Worm (Caenorhabditis elegans) whole organism, mixed stage, embryonic: ENCODE results near the gene mdt-6.

Experiments used
- M03D4.4 ChIP-seq: sonication (generic microtip); optimal IDR thresholded peaks from 2 replicates; lab custom pipeline; 2017; ENCODE audit warnings: mild to moderate bottlenecking, missing genetic modification characterization, missing compliant biosample characterization
- bed-3 ChIP-seq: fragments of 200-800 bp; sonication (Bioruptor generic); optimal IDR thresholded peaks from 3 replicates; lab custom pipeline; 2018; ENCODE audit warnings: mild to moderate bottlenecking, missing genetic modification characterization, moderate library complexity, missing compliant biosample characterization
- blmp-1 ChIP-seq: fragments of 150-350 bp; optimal IDR thresholded peaks from 2 replicates; lab custom pipeline; 2014; ENCODE audit warnings: missing biosample characterization, missing genetic modification characterization
- ceh-39 ChIP-seq: fragments of 150-350 bp; optimal IDR thresholded peaks from 2 replicates; lab custom pipeline; 2014; ENCODE audit warnings: missing biosample characterization, missing genetic modification characterization
- ceh-43 ChIP-seq: fragments of 200-800 bp; sonication (Bioruptor generic); optimal IDR thresholded peaks from 2 replicates; lab custom pipeline; 2018; ENCODE audit warnings: mild to moderate bottlenecking, missing genetic modification characterization, moderate library complexity, missing compliant biosample characterization
- ceh-83 ChIP-seq: fragments of 200-800 bp; sonication (Bioruptor generic); optimal IDR thresholded peaks from 2 replicates; lab custom pipeline; 2018; ENCODE audit warnings: mild to moderate bottlenecking, missing genetic modification characterization, missing compliant biosample characterization
- ces-1 ChIP-seq: fragments of 150-350 bp; optimal IDR thresholded peaks from 2 replicates; lab custom pipeline; 2014; ENCODE audit warnings: missing biosample characterization, missing genetic modification reagents, missing genetic modification characterization
- cnd-1 ChIP-seq: fragments of 200-800 bp; sonication (Bioruptor generic); optimal IDR thresholded peaks from 2 replicates; lab custom pipeline; 2018; ENCODE audit warnings: mild to moderate bottlenecking, missing genetic modification characterization, missing compliant biosample characterization
- drap-1 ChIP-seq: fragments of 200-800 bp; sonication (Bioruptor generic); optimal IDR thresholded peaks from 3 replicates; lab custom pipeline; 2018; ENCODE audit warnings: mild to moderate bottlenecking, missing genetic modification characterization, missing compliant biosample characterization
- elt-1 ChIP-seq: sonication (generic microtip); optimal IDR thresholded peaks from 2 replicates; lab custom pipeline; 2017; ENCODE audit warnings: missing genetic modification characterization, mild to moderate bottlenecking, missing compliant biosample characterization, antibody characterized with exemption, moderate library complexity, borderline replicate concordance; ENCODE audit not compliant: insufficient read depth
- elt-3 ChIP-seq: fragments of 150-350 bp; optimal IDR thresholded peaks from 2 replicates; lab custom pipeline; 2014; ENCODE audit warnings: missing biosample characterization, missing genetic modification characterization
- flh-1 ChIP-seq: fragments of 200-800 bp; sonication (Bioruptor generic); optimal IDR thresholded peaks from 2 replicates; lab custom pipeline; 2018; ENCODE audit warnings: mild to moderate bottlenecking, missing genetic modification characterization, moderate library complexity, missing compliant biosample characterization
- ham-2 ChIP-seq: fragments of 200-800 bp; sonication (Bioruptor generic); optimal IDR thresholded peaks from 2 replicates; lab custom pipeline; 2018; ENCODE audit warnings: mild to moderate bottlenecking, missing genetic modification characterization, missing compliant biosample characterization
- hlh-1 ChIP-seq: fragments of 150-350 bp; optimal IDR thresholded peaks from 2 replicates; lab custom pipeline; 2014; ENCODE audit warnings: missing biosample characterization, missing genetic modification reagents, missing genetic modification characterization
- lin-13 ChIP-seq: fragments of 150-350 bp; optimal IDR thresholded peaks from 2 replicates; lab custom pipeline; 2014; ENCODE audit warnings: missing biosample characterization, missing genetic modification characterization
- lin-32 ChIP-seq: fragments of 200-800 bp; sonication (Bioruptor generic); optimal IDR thresholded peaks from 2 replicates; lab custom pipeline; 2018; ENCODE audit warnings: mild to moderate bottlenecking, missing genetic modification characterization, missing compliant biosample characterization
- lsy-2 ChIP-seq: fragments of 150-350 bp; optimal IDR thresholded peaks from 2 replicates; lab custom pipeline; 2014; ENCODE audit warnings: missing biosample characterization, missing genetic modification characterization
- mep-1 ChIP-seq: fragments of 150-350 bp; optimal IDR thresholded peaks from 2 replicates; lab custom pipeline; 2017; ENCODE audit warnings: missing biosample characterization, missing genetic modification reagents, missing genetic modification characterization, inconsistent platforms
- mls-2 ChIP-seq: sonication (generic microtip); optimal IDR thresholded peaks from 2 replicates; lab custom pipeline; 2016; ENCODE audit warnings: mild to moderate bottlenecking, missing genetic modification characterization, moderate library complexity, missing compliant biosample characterization
- nhr-12 ChIP-seq: fragments of 150-350 bp; optimal IDR thresholded peaks from 2 replicates; lab custom pipeline; 2014; ENCODE audit warnings: missing biosample characterization, missing genetic modification characterization
- nhr-2 ChIP-seq: fragments of 150-350 bp; optimal IDR thresholded peaks from 2 replicates; lab custom pipeline; 2014; ENCODE audit warnings: missing biosample characterization, missing genetic modification characterization
- nhr-237 ChIP-seq: fragments of 150-350 bp; optimal IDR thresholded peaks from 2 replicates; lab custom pipeline; 2014; ENCODE audit warnings: missing biosample characterization, missing genetic modification characterization
- nhr-28 ChIP-seq: fragments of 150-350 bp; optimal IDR thresholded peaks from 2 replicates; lab custom pipeline; 2014; ENCODE audit warnings: missing biosample characterization, missing genetic modification characterization
- sem-2 ChIP-seq: fragments of 200-800 bp; sonication (Bioruptor generic); optimal IDR thresholded peaks from 2 replicates; lab custom pipeline; 2018; ENCODE audit warnings: mild to moderate bottlenecking, missing genetic modification characterization, missing compliant biosample characterization
- snpc-4 ChIP-seq: fragments of 150-350 bp; optimal IDR thresholded peaks from 2 replicates; lab custom pipeline; 2014; ENCODE audit warnings: missing biosample characterization, missing genetic modification characterization
- sptf-1 ChIP-seq: sonication (generic microtip); optimal IDR thresholded peaks from 2 replicates; lab custom pipeline; 2017; ENCODE audit warnings: mild to moderate bottlenecking, missing genetic modification characterization, moderate library complexity, missing compliant biosample characterization
- tbx-8 ChIP-seq: fragments of 200-800 bp; sonication (Bioruptor generic); optimal IDR thresholded peaks from 2 replicates; lab custom pipeline; 2018; ENCODE audit warnings: mild to moderate bottlenecking, missing genetic modification characterization, moderate library complexity, missing compliant biosample characterization
- unc-39 ChIP-seq: fragments of 150-350 bp; optimal IDR thresholded peaks from 2 replicates; lab custom pipeline; 2014; ENCODE audit warnings: missing biosample characterization, missing genetic modification characterization
- unc-62 ChIP-seq: fragments of 150-350 bp; optimal IDR thresholded peaks from 2 replicates; lab custom pipeline; 2014; ENCODE audit warnings: missing biosample characterization, missing genetic modification reagents, missing genetic modification characterization
- zip-8 ChIP-seq: fragments of 150-350 bp; optimal IDR thresholded peaks from 2 replicates; lab custom pipeline; 2014; ENCODE audit warnings: missing biosample characterization, missing genetic modification characterization
- ztf-11 ChIP-seq: fragments of 150-350 bp; optimal IDR thresholded peaks from 2 replicates; lab custom pipeline; 2014; ENCODE audit warnings: missing biosample characterization, missing genetic modification characterization

Gene mdt-6

ce11 chrV:7087340-7087739, 27.9 kb upstream of the mdt-6 start:
- TF ChIP-seq nhr-237 (tag; lab: Kevin White, UChicago) (no peak), blmp-1 (no peak), mep-1 (tag; lab: Kevin White, UChicago) (no peak), unc-39 (tag; lab: Kevin White, UChicago) (no peak), sem-2 (no peak), M03D4.4 (no peak), mls-2 (tag; lab: Kevin White, UChicago) (no peak), flh-1 (no peak), tbx-8 (GFP tag; lab: Kevin White, UChicago) (no peak), ceh-39 (tag; lab: Kevin White, UChicago) (no peak), nhr-2 (tag; lab: Kevin White, UChicago) (no peak), ces-1 (no peak), elt-3 (no peak), elt-1 (tag; lab: Kevin White, UChicago) (no peak), zip-8 (tag; lab: Kevin White, UChicago) (no peak), nhr-12 (tag; lab: Kevin White, UChicago) (no peak), drap-1 (GFP tag; lab: Kevin White, UChicago) (no peak), ceh-83 (GFP tag; lab: Kevin White, UChicago) (no peak), snpc-4 (tag; lab: Kevin White, UChicago) (no peak), sptf-1 (tag; lab: Kevin White, UChicago) (no peak)

ce11 chrV:7085518-7086104, 26.2 kb upstream of the mdt-6 start, which contains the start of gene VC5.2:
TSS of gene VC5.2 (plus strand) at chrV:7085956.
- TF ChIP-seq unc-62 (GFP tag; lab: Kevin White, UChicago) = peak; percentile 91
- TF ChIP-seq lin-32 = no peak

- TF ChIP-seq sptf-1 (tag; lab: Kevin White, UChicago) (peak; percentile 22), lin-13 (tag; lab: Kevin White, UChicago) (peak; percentile 2), lsy-2 (tag; lab: Kevin White, UChicago) (peak; percentile 51), cnd-1 (tag; lab: Kevin White, UChicago) (no peak)
Measured at ce11 chrV:7084612-7085139, 25.3 kb upstream of the mdt-6 start, which contains the start of gene mys-1. TSS of gene mys-1 (minus strand) at chrV:7084662.

- no peak for TF ChIP-seq nhr-28 (tag; lab: Kevin White, UChicago)
- no peak for TF ChIP-seq unc-39 (tag; lab: Kevin White, UChicago)
- no peak for TF ChIP-seq lin-32
- no peak for TF ChIP-seq tbx-8 (GFP tag; lab: Kevin White, UChicago)
Measured at ce11 chrV:7079388-7079787, 20.0 kb upstream of the mdt-6 start.

- TF ChIP-seq flh-1 (no peak), hlh-1 (tag; lab: Kevin White, UChicago) (no peak), blmp-1 (no peak), bed-3 (GFP tag; lab: Kevin White, UChicago) (no peak), unc-39 (tag; lab: Kevin White, UChicago) (no peak), tbx-8 (GFP tag; lab: Kevin White, UChicago) (no peak), ham-2 (GFP tag; lab: Kevin White, UChicago) (no peak), mep-1 (tag; lab: Kevin White, UChicago) (no peak), elt-3 (no peak), ztf-11 (no peak), sem-2 (no peak), ceh-43 (no peak), sptf-1 (tag; lab: Kevin White, UChicago) (no peak), ces-1 (no peak), elt-1 (tag; lab: Kevin White, UChicago) (no peak), lsy-2 (tag; lab: Kevin White, UChicago) (no peak), nhr-28 (tag; lab: Kevin White, UChicago) (no peak), nhr-237 (tag; lab: Kevin White, UChicago) (no peak)
Measured at ce11 chrV:7078765-7079164, 19.3 kb upstream of the mdt-6 start.
